Worm (Caenorhabditis elegans) whole organism, L4 larva: ENCODE results near the gene ttyh-1.

Experiments
- duxl-1 ChIP-seq: sonication (generic microtip); optimal IDR thresholded peaks from 2 replicates; lab custom pipeline; 2016; ENCODE audit warnings: mild to moderate bottlenecking, missing genetic modification characterization, moderate library complexity, missing compliant biosample characterization; ENCODE audit not compliant: poor library complexity
- snpc-4 ChIP-seq: fragments of 150-350 bp; optimal IDR thresholded peaks from 2 replicates; lab custom pipeline; 2014; ENCODE audit warnings: missing biosample characterization, missing genetic modification characterization

- no peak for TF ChIP-seq duxl-1 (tag; lab: Kevin White, UChicago)
- TF ChIP-seq snpc-4 (tag; lab: Kevin White, UChicago) = no peak
Observed at ce11 chrX:11339375-11339924, 29.1 kb upstream of the ttyh-1 start, which contains the start of gene aco-1.
